In the genomic region with DNA sequence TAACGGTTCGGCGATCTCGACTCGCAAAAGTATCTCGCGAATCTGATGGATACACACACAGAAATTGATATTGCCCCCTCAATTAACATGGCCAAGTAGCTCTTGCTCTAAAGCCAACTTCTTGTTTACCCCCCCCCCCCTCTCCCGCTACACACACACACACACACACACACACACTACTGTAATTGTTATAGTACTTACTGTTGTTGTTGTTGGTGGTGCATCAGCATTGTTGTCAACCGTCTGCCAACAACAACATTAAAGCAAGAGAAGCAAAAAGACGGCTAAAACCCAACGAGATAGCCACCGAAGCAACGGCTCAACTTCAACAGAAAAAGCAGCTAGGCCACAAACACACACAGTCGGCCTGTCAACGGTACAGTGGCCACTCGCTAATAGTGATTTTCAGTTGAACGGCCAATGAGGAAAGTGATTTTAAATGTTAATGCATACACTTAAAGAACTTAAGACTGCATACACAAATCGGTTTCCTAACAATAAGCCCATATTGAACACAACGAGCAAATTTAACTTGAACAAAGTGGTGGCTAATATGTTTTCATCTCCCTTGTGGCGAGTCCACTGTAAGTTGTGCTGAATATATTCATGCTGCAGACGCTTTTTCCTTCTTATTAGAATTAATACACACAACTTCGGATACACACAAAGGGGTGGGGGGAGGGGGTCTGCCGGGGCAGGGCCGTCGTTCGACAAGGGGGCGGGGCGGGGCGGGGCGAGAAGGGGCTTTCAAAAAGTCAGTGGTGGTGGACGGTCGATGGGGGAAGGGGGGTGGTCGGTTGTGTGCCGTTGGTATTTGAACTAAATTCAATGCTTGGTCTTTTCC, we compare ENCODE assay signal across 2 fruit fly cellular contexts.
A peak's percentile ranks its signal among the peaks of the same experiment; 100 is the strongest.
TF ChIP-seq lines count a peak whose summit lies in the region.

No protein-coding gene starts in this region.

TF ChIP-seq in whole organism, embryonic, 481 proteins besides CTCF, POLR2A, EP300 and RAD21 (continued from another document and continues in another):
- TF ChIP-seq CG8388 (GFP tag; optimal IDR thresholded peaks at IDR 0.05; lab: Kevin White, UChicago) (peak; percentile 81), HLH4C (GFP tag; IDR thresholded peaks at IDR 0.05; lab: Robert Waterston, UW; ENCODE audit: partially characterized antibody) (no peak), CG13424 (tag; optimal IDR thresholded peaks at IDR 0.05; lab: Kevin White, UChicago) (peak; percentile 89), E2f1 (GFP tag; IDR thresholded peaks at IDR 0.05; lab: Robert Waterston, UW) (peak; percentile 87), pfk (GFP tag; optimal IDR thresholded peaks at IDR 0.05; lab: Kevin White, UChicago) (no peak), YL-1 (GFP tag; optimal IDR thresholded peaks at IDR 0.05; lab: Kevin White, UChicago) (peak; percentile 18), CG11696 (GFP tag; IDR thresholded peaks at IDR 0.05; lab: Robert Waterston, UW) (peak; percentile 45; the same call in 1 of the 2 replicates), Dip3 (GFP tag; optimal IDR thresholded peaks at IDR 0.05; lab: Kevin White, UChicago) (peak; percentile 83), chinmo (GFP tag; IDR thresholded peaks at IDR 0.05; lab: Robert Waterston, UW; ENCODE audit: partially characterized antibody) (peak; percentile 59; the same call in 1 of the 4 replicates), odd (GFP tag; optimal IDR thresholded peaks at IDR 0.05; lab: Kevin White, UChicago) (peak; percentile 71), CG33557 (GFP tag; optimal IDR thresholded peaks at IDR 0.05; lab: Kevin White, UChicago) (peak; percentile 59), D19A (tag; optimal IDR thresholded peaks at IDR 0.05; lab: Kevin White, UChicago) (peak; percentile 82), rib (GFP tag; IDR thresholded peaks at IDR 0.05; lab: Robert Waterston, UW) (no peak; the same call in 1 of the 2 replicates), jumu (GFP tag; optimal IDR thresholded peaks at IDR 0.05; lab: Kevin White, UChicago) (peak; percentile 82), CG7786 (GFP tag; optimal IDR thresholded peaks at IDR 0.05; lab: Kevin White, UChicago) (peak; percentile 88), CG3838 (GFP tag; optimal IDR thresholded peaks at IDR 0.05; lab: Kevin White, UChicago) (peak; percentile 63), Meics (GFP tag; optimal IDR thresholded peaks at IDR 0.05; lab: Kevin White, UChicago) (peak; percentile 89), CG4820 (GFP tag; optimal IDR thresholded peaks at IDR 0.05; lab: Kevin White, UChicago) (peak; percentile 86), CG17829 (tag; optimal IDR thresholded peaks at IDR 0.05; lab: Kevin White, UChicago) (peak; percentile 81), gt (GFP tag; IDR thresholded peaks at IDR 0.05; lab: Robert Waterston, UW) (peak; percentile 54), luna (GFP tag; optimal IDR thresholded peaks at IDR 0.05; lab: Kevin White, UChicago) (no peak), sr (GFP tag; IDR thresholded peaks at IDR 0.05; lab: Robert Waterston, UW) (peak; percentile 29; the same call in 1 of the 3 replicates), Oaz (GFP tag; IDR thresholded peaks at IDR 0.05; lab: Robert Waterston, UW) (peak; percentile 77), CG43689 (GFP tag; IDR thresholded peaks at IDR 0.05; lab: Robert Waterston, UW) (peak; percentile 69; the same call in 1 of the 2 replicates), CG12744 (GFP tag; optimal IDR thresholded peaks at IDR 0.05; lab: Kevin White, UChicago) (peak; percentile 68), bsh (GFP tag; optimal IDR thresholded peaks at IDR 0.05; lab: Kevin White, UChicago) (peak; percentile 68 to 94), ken (GFP tag; IDR thresholded peaks at IDR 0.05; lab: Robert Waterston, UW) (peak; percentile 82; the same call in 2 of the 3 replicates), MTF-1 (GFP tag; optimal IDR thresholded peaks at IDR 0.05; lab: Kevin White, UChicago; ENCODE audit: borderline replicate concordance) (peak; percentile 45), CG17912 (GFP tag; optimal IDR thresholded peaks at IDR 0.05; lab: Kevin White, UChicago) (no peak), trh (GFP tag; optimal IDR thresholded peaks at IDR 0.05; lab: Kevin White, UChicago) (no peak), Oli (tag; optimal IDR thresholded peaks at IDR 0.05; lab: Kevin White, UChicago) (peak; percentile 92), Usf (GFP tag; optimal IDR thresholded peaks at IDR 0.05; lab: Kevin White, UChicago) (peak; percentile 66), CG11085 (GFP tag; IDR thresholded peaks at IDR 0.05; lab: Robert Waterston, UW) (peak; percentile 72), Tbp (GFP tag; optimal IDR thresholded peaks at IDR 0.05; lab: Kevin White, UChicago) (no peak), CG10654 (GFP tag; optimal IDR thresholded peaks at IDR 0.05; lab: Kevin White, UChicago) (peak; percentile 77), seq (GFP tag; IDR thresholded peaks at IDR 0.05; lab: Robert Waterston, UW) (peak; percentile 77), Stat92E (GFP tag; optimal IDR thresholded peaks at IDR 0.05; lab: Kevin White, UChicago) (peak in 1 of 3 experiments; percentile 18), ato (GFP tag; IDR thresholded peaks at IDR 0.05; lab: Robert Waterston, UW; ENCODE audit: partially characterized antibody) (no peak), CG17385 (GFP tag; optimal IDR thresholded peaks at IDR 0.05; lab: Kevin White, UChicago) (peak; percentile 82), Atf3 (GFP tag; optimal IDR thresholded peaks at IDR 0.05; lab: Kevin White, UChicago) (peak; percentile 81), Scr (GFP tag; IDR thresholded peaks at IDR 0.05; lab: Robert Waterston, UW; ENCODE audit: partially characterized antibody) (no peak), Optix (GFP tag; IDR thresholded peaks at IDR 0.05; lab: Robert Waterston, UW) (peak; percentile 83), nerfin-2 (GFP tag; IDR thresholded peaks at IDR 0.05; lab: Robert Waterston, UW; ENCODE audit: partially characterized antibody) (no peak), CG2875 (GFP tag; optimal IDR thresholded peaks at IDR 0.05; lab: Kevin White, UChicago) (peak; percentile 78), CG13287 (GFP tag; IDR thresholded peaks at IDR 0.05; lab: Robert Waterston, UW; ENCODE audit: partially characterized antibody) (no peak), slbo (GFP tag; IDR thresholded peaks at IDR 0.05; lab: Robert Waterston, UW) (peak; percentile 88), Dip2 (GFP tag; IDR thresholded peaks at IDR 0.05; lab: Robert Waterston, UW) (0 out of 2 replicates have a peak, but pooled peaks have one; percentile 19), CG11247 (GFP tag; IDR thresholded peaks at IDR 0.05; lab: Robert Waterston, UW) (peak; percentile 84), Nf-YB (GFP tag; optimal IDR thresholded peaks at IDR 0.05; lab: Kevin White, UChicago) (peak; percentile 71), gem (tag; optimal IDR thresholded peaks at IDR 0.05; lab: Kevin White, UChicago) (peak; percentile 92), CG10147 (GFP tag; optimal IDR thresholded peaks at IDR 0.05; lab: Kevin White, UChicago) (peak; percentile 73), Sox100B (GFP tag; optimal IDR thresholded peaks at IDR 0.05; lab: Kevin White, UChicago) (peak; percentile 87), CG12769 (tag; optimal IDR thresholded peaks at IDR 0.05; lab: Kevin White, UChicago) (peak; percentile 94), eyg (GFP tag; optimal IDR thresholded peaks at IDR 0.05; lab: Kevin White, UChicago) (peak; percentile 57), CG10321 (GFP tag; IDR thresholded peaks at IDR 0.05; lab: Robert Waterston, UW) (no peak), CG9437 (GFP tag; optimal IDR thresholded peaks at IDR 0.05; lab: Kevin White, UChicago) (peak; percentile 75), schlank (tag; optimal IDR thresholded peaks at IDR 0.05; lab: Kevin White, UChicago) (peak; percentile 75)

TF ChIP-seq in whole organism, prepupa, 60 proteins besides CTCF, POLR2A, EP300 and RAD21 (continued from another document):
- peak; percentile 46 for TF ChIP-seq Smox (GFP tag; optimal IDR thresholded peaks at IDR 0.05; lab: Kevin White, UChicago)
- TF ChIP-seq CG7368 (GFP tag; optimal IDR thresholded peaks at IDR 0.05; lab: Kevin White, UChicago): peak; percentile 68
- TF ChIP-seq CG3919 (GFP tag; optimal IDR thresholded peaks at IDR 0.05; lab: Kevin White, UChicago): peak; percentile 85
- TF ChIP-seq topi (GFP tag; optimal IDR thresholded peaks at IDR 0.05; lab: Kevin White, UChicago): peak; percentile 79
- TF ChIP-seq Hr38 (GFP tag; optimal IDR thresholded peaks at IDR 0.05; lab: Kevin White, UChicago): no peak
- TF ChIP-seq CG3032 (tag; optimal IDR thresholded peaks at IDR 0.05; lab: Kevin White, UChicago): peak; percentile 74
- peak; percentile 74 for TF ChIP-seq Eip75B (GFP tag; optimal IDR thresholded peaks at IDR 0.05; lab: Kevin White, UChicago)
- TF ChIP-seq acj6 (GFP tag; optimal IDR thresholded peaks at IDR 0.05; lab: Kevin White, UChicago): peak; percentile 80
- TF ChIP-seq salr (GFP tag; optimal IDR thresholded peaks at IDR 0.05; lab: Kevin White, UChicago): peak; percentile 69 to 74
- TF ChIP-seq Hr4 (GFP tag; optimal IDR thresholded peaks at IDR 0.05; lab: Kevin White, UChicago): peak; percentile 87
